Worm (Caenorhabditis elegans) whole organism, early embryonic: ENCODE measurements around the gene C48B4.7.

ENCODE experiments used
- B0310.2 ChIP-seq: sonication (generic microtip); optimal IDR thresholded peaks from 2 replicates; lab custom pipeline; 2016; ENCODE audit warnings: mild to moderate bottlenecking, missing genetic modification characterization, missing compliant biosample characterization
- F13C5.2 ChIP-seq: sonication (generic microtip); optimal IDR thresholded peaks from 2 replicates; lab custom pipeline; 2017; ENCODE audit warnings: mild to moderate bottlenecking, missing genetic modification characterization, inconsistent platforms, missing compliant biosample characterization
- aly-1 ChIP-seq: sonication (generic microtip); optimal IDR thresholded peaks from 2 replicates; lab custom pipeline; 2016; ENCODE audit warnings: missing genetic modification characterization, missing compliant biosample characterization
- ama-1 ChIP-seq: fragments of 150-350 bp; optimal IDR thresholded peaks from 2 replicates; lab custom pipeline; 2014
- ceh-13 ChIP-seq: fragments of 200-800 bp; sonication (Bioruptor generic); optimal IDR thresholded peaks from 2 replicates; lab custom pipeline; 2018; ENCODE audit warnings: mild to moderate bottlenecking, missing genetic modification characterization, missing compliant biosample characterization
- ceh-36 ChIP-seq: sonication (generic microtip); optimal IDR thresholded peaks from 2 replicates; lab custom pipeline; 2016; ENCODE audit warnings: missing genetic modification characterization, inconsistent platforms, missing compliant biosample characterization
- ets-7 ChIP-seq: sonication (generic microtip); optimal IDR thresholded peaks from 2 replicates; lab custom pipeline; 2016; ENCODE audit warnings: missing genotype, missing genetic modification characterization, missing compliant biosample characterization
- flt-1 ChIP-seq: fragments of 200-800 bp; sonication (Bioruptor generic); IDR thresholded peaks from 2 replicates; pipeline ENCODE4 v1.3.6; 2022; ENCODE audit warnings: missing genetic modification characterization, missing compliant biosample characterization
- hmbx-1 ChIP-seq: sonication (generic microtip); optimal IDR thresholded peaks from 2 replicates; lab custom pipeline; 2016; ENCODE audit warnings: mild to moderate bottlenecking, missing genetic modification characterization, missing compliant biosample characterization
- hmg-4 ChIP-seq: fragments of 200-800 bp; sonication (Bioruptor generic); optimal IDR thresholded peaks from 2 replicates; lab custom pipeline; 2018; ENCODE audit warnings: mild to moderate bottlenecking, missing genetic modification characterization, missing compliant biosample characterization
- hnd-1 ChIP-seq: sonication (generic microtip); optimal IDR thresholded peaks from 2 replicates; lab custom pipeline; 2016; ENCODE audit warnings: missing genetic modification characterization, missing compliant biosample characterization
- pes-1 ChIP-seq: fragments of 200-800 bp; sonication (Bioruptor generic); IDR thresholded peaks from 2 replicates; pipeline ENCODE4 v1.3.6; 2022; ENCODE audit warnings: missing genetic modification reagents, missing genetic modification characterization, missing compliant biosample characterization
- scrt-1 ChIP-seq: fragments of 200-800 bp; sonication (Bioruptor generic); IDR thresholded peaks from 2 replicates; pipeline ENCODE4 v1.3.6; 2022; ENCODE audit warnings: missing genetic modification characterization, missing compliant biosample characterization
- sea-1 ChIP-seq: fragments of 200-800 bp; sonication (Bioruptor generic); conservative IDR thresholded peaks from 2 replicates; pipeline ENCODE4 v1.3.6; 2022; ENCODE audit warnings: missing genetic modification characterization, missing compliant biosample characterization
- tbx-11 ChIP-seq: fragments of 200-800 bp; sonication (Bioruptor generic); IDR thresholded peaks from 2 replicates; pipeline ENCODE4 v1.3.6; 2022; ENCODE audit warnings: missing genetic modification characterization, missing compliant biosample characterization
- tbx-37 ChIP-seq: fragments of 200-800 bp; sonication (Bioruptor generic); conservative IDR thresholded peaks from 2 replicates; pipeline ENCODE4 v1.3.6; 2022; ENCODE audit warnings: missing genetic modification reagents, missing genetic modification characterization, missing compliant biosample characterization
- tra-4 ChIP-seq: sonication (generic microtip); optimal IDR thresholded peaks from 2 replicates; lab custom pipeline; 2017; ENCODE audit warnings: missing genetic modification characterization, missing compliant biosample characterization

C48B4.7 gene

DNA sequence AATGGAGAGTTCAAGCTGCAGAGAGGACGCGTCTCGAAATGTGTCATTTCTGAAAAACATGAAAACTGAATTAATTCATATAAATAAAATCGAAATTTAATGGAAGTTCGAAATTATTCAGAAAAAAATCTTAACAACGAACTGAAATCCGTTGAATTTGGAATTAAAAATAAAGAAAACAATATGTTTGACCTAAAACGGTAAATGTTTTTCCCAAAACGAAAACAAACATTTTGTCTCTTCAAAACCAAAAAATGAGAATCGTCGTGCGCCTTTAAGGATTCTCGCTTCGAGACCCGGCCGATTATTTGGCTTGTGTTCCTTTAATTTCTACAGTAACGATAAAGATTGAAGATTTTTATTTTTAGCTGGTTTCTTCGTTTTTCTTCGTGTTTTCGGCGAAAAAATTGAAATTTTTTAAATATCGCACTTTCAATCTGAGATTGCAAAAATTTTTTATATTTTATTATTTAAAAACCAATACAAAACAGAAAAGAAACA lies at the start of gene C48B4.7:
TSS of gene C48B4.7 (minus strand) at position 51 of the 501 bp plus-strand sequence.
- TF ChIP-seq tbx-37 (GFP tag; lab: Robert Waterston, UW) (no peak), hmbx-1 (no peak), B0310.2 (tag; lab: Kevin White, UChicago) (no peak), pes-1 (no peak), ceh-36 (tag; lab: Kevin White, UChicago) (no peak), ceh-13 (GFP tag; lab: Kevin White, UChicago) (no peak), aly-1 (tag; lab: Kevin White, UChicago) (no peak)

DNA sequence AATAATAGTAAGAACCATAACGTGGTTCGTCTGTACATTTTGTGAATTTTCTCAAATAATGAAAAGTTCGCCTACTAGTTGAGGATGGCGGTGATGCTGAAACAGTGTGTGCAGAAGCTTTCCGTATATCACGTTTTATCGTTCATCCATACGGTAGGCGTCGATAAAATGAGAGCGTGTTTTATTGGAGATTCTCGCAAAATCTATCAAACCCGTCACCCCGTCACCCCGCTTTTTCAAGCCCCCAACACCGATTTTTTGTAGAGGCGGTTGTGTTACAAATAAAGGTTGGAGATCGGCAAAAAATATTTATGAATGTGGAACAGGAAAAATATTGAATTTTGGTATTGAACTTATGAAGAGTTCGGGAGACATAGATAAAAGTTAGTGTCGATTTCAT lies 49.4 kb upstream of the C48B4.7 start, which contains the start of gene clec-161:
TSS of gene clec-161 (minus strand) at position 101 of the 400 bp plus-strand sequence.
- no peak for TF ChIP-seq ama-1

DNA sequence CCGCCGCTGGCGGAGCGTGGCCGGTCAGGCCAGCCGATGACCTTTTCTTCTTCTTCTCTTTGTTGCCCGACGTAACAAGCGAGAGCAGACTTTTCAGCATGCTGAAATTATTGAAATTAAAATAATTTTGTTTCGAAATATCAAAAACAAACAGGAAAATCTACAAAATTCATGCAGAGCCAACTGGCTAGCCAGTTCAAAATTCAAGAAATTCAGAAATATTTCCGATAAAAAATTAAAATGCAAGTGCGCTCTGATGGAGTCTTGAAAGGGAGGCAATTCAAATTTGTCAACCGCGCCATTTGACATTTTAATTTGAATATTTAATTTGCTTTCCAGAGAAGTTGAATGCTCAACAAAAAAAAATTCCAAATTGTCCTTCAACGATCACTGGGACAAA lies 41.4 kb upstream of the C48B4.7 start, which contains the start of gene F58A4.2:
TSS of gene F58A4.2 (minus strand) at position 101 of the 400 bp plus-strand sequence.
- no peak for TF ChIP-seq ets-7
- TF ChIP-seq B0310.2 (tag; lab: Kevin White, UChicago), result no peak
- no peak for TF ChIP-seq scrt-1 (GFP tag; lab: Robert Waterston, UW)
- no peak for TF ChIP-seq tbx-37 (GFP tag; lab: Robert Waterston, UW)
- no peak for TF ChIP-seq ceh-13 (GFP tag; lab: Kevin White, UChicago)
- no peak for TF ChIP-seq aly-1 (tag; lab: Kevin White, UChicago)

DNA sequence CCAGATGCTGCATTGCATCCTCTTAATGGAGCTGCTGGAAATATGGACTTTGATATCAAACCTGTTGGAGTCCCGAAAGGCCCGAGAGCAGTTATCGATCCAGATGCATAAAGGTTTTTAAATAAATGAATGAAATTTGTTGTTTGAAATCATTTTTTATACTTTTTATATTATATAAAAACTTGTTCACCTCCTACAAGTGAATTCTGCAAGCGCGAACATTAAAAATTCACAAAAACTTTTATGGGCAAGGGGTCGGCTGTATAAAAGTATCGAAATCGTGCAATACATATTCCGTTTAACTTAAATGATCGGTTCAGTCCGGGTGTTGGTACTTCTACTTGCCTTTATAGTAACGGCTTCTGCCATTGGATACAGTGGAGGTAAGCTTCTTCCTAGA lies 38.9 kb upstream of the C48B4.7 start, which contains the start of gene F58A4.1:
TSS of gene F58A4.1 (plus strand) at position 301 of the 400 bp plus-strand sequence.
- TF ChIP-seq ceh-13 (GFP tag; lab: Kevin White, UChicago), result no peak
- TF ChIP-seq tra-4, result no peak
- TF ChIP-seq hnd-1 (tag; lab: Kevin White, UChicago), result no peak
- TF ChIP-seq B0310.2 (tag; lab: Kevin White, UChicago), result no peak
- no peak for TF ChIP-seq F13C5.2 (tag; lab: Kevin White, UChicago)
- no peak for TF ChIP-seq aly-1 (tag; lab: Kevin White, UChicago)
- no peak for TF ChIP-seq hmg-4 (GFP tag; lab: Kevin White, UChicago)
- no peak for TF ChIP-seq hmbx-1
- no peak for TF ChIP-seq pes-1
- no peak for TF ChIP-seq ceh-36 (tag; lab: Kevin White, UChicago)
- no peak for TF ChIP-seq ets-7
- no peak for TF ChIP-seq flt-1 (GFP tag; lab: Robert Waterston, UW)
- no peak for TF ChIP-seq tbx-37 (GFP tag; lab: Robert Waterston, UW)
- TF ChIP-seq scrt-1 (GFP tag; lab: Robert Waterston, UW), result no peak
- no peak for TF ChIP-seq ama-1
- no peak for TF ChIP-seq sea-1 (GFP tag; lab: Robert Waterston, UW)
- TF ChIP-seq tbx-11 (GFP tag; lab: Robert Waterston, UW), result no peak

DNA sequence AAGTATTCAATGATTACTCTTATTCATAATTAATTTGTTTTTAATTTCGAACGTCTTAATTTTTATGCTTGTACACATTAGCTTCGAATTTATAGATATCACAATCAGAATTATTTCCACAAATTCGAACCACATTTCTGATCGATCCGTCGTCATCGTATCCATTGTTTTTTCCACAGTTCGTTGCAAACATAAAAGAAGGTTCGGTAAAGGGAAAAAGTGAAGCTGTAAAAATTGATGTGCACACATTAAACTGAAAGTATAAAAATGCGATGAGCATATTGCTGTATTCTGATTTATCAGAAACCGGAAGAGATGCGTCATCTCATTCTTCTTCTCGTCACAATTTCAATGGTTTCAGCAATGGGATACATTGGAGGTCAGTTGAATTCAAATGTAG lies 37.8 kb upstream of the C48B4.7 start, which contains the start of gene C48B4.12:
TSS of gene C48B4.12 (plus strand) at position 301 of the 400 bp plus-strand sequence.
- no peak for TF ChIP-seq hnd-1 (tag; lab: Kevin White, UChicago)
- TF ChIP-seq ceh-13 (GFP tag; lab: Kevin White, UChicago), result no peak
- no peak for TF ChIP-seq flt-1 (GFP tag; lab: Robert Waterston, UW)

DNA sequence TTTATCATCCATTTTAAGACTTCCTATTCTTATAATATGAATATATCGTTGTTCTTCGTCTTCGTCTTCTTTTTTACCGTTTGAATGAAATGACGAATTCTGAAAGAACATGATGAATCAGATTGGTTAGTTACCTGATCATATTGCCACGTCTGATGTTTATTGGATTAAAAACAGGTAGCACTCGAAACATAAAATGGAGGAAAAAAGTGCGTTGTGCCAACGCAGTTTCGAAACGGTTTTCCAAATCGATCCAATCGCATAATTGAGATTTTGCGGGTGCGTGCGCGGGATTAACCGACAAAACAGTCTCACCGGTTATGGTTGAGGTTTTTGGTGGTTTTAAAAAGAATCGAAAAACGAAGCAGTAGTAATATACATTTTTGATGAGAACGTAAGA lies 36.3 kb upstream of the C48B4.7 start, which contains the start of gene rom-2:
TSS of gene rom-2 (minus strand) at position 101 of the 400 bp plus-strand sequence.
- TF ChIP-seq scrt-1 (GFP tag; lab: Robert Waterston, UW) (no peak), aly-1 (tag; lab: Kevin White, UChicago) (no peak), ceh-13 (GFP tag; lab: Kevin White, UChicago) (no peak), hmg-4 (GFP tag; lab: Kevin White, UChicago) (no peak)

DNA sequence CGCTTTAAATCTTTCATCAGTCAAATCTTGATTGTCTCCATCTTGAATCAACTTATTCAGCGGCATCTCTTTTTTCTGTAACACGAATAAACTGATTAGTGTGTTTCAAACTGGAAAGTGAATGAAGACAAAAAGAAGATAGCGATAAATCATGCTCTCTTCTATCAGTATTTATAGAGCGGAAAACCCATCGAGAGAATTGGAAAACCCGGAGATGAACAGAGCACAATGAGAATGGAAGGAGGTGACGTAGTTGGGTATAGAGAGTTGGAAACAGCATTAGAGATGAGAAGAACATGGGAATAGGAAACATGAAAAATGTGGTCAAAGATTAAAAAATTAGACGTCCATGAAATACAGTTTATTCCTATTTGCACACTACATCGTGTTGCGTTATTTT lies 32.9 kb upstream of the C48B4.7 start, which contains the start of gene acox-1.5:
TSS of gene acox-1.5 (minus strand) at position 75 of the 400 bp plus-strand sequence.
- TF ChIP-seq B0310.2 (tag; lab: Kevin White, UChicago) (no peak), tbx-11 (GFP tag; lab: Robert Waterston, UW) (no peak)

DNA sequence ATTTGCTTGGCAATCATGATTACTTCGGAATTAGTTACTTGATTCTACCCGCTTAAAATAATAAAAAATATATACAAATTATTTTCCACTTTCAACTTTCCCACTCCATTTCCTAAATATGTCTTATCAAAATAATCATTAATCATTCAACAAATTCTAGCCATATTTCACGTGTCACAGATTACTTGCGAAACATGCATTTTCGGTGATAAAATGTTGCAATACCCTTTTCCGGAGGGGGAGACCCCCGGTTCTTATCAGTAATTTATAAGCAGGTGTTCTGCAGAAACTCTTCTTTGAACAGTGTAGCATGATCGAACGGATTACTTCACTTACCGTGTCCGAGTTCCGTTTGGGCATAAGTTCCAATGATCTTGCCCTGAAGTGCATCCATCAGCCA lies 31.0 kb upstream of the C48B4.7 start:
- TF ChIP-seq aly-1 (tag; lab: Kevin White, UChicago), result no peak
- TF ChIP-seq scrt-1 (GFP tag; lab: Robert Waterston, UW), result no peak
- TF ChIP-seq ama-1, result no peak
- no peak for TF ChIP-seq pes-1
- TF ChIP-seq sea-1 (GFP tag; lab: Robert Waterston, UW), result no peak
- TF ChIP-seq flt-1 (GFP tag; lab: Robert Waterston, UW), result no peak
- no peak for TF ChIP-seq hmg-4 (GFP tag; lab: Kevin White, UChicago)
- no peak for TF ChIP-seq ceh-36 (tag; lab: Kevin White, UChicago)
- no peak for TF ChIP-seq ets-7
- no peak for TF ChIP-seq B0310.2 (tag; lab: Kevin White, UChicago)
- TF ChIP-seq tbx-37 (GFP tag; lab: Robert Waterston, UW), result no peak
- no peak for TF ChIP-seq hnd-1 (tag; lab: Kevin White, UChicago)
- no peak for TF ChIP-seq ceh-13 (GFP tag; lab: Kevin White, UChicago)

DNA sequence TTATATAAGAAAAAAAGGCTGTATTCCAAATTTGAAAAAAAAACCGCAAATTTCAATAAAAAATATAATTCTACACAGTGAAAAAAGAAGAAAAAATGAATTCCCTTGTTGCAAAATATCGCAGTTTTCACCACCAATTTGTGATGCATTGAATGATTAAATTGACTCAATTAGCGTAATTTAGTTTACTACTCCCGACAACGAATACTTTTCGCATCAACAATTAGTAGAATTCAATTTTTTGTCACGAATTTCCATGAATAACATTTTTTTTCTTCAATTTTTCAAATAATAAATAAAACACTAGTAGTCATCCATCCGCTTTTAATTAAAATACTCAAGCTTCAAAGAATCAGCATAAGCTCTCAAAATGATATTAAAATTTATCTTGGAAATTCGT lies 26.1 kb upstream of the C48B4.7 start:
- TF ChIP-seq hmg-4 (GFP tag; lab: Kevin White, UChicago) (no peak), aly-1 (tag; lab: Kevin White, UChicago) (no peak), F13C5.2 (tag; lab: Kevin White, UChicago) (no peak), flt-1 (GFP tag; lab: Robert Waterston, UW) (no peak), pes-1 (no peak), sea-1 (GFP tag; lab: Robert Waterston, UW) (no peak), tbx-11 (GFP tag; lab: Robert Waterston, UW) (no peak), tra-4 (no peak), ama-1 (no peak), ceh-13 (GFP tag; lab: Kevin White, UChicago) (no peak), scrt-1 (GFP tag; lab: Robert Waterston, UW) (no peak), hmbx-1 (no peak), ceh-36 (tag; lab: Kevin White, UChicago) (no peak), B0310.2 (tag; lab: Kevin White, UChicago) (no peak), tbx-37 (GFP tag; lab: Robert Waterston, UW) (no peak), ets-7 (no peak), hnd-1 (tag; lab: Kevin White, UChicago) (no peak)
